Worm (Caenorhabditis elegans) whole organism, midembryonic: ENCODE data around the gene adal-1.
"Not testable (repeated sequence)": the region's sequence is repeated elsewhere in the genome, so short reads cannot be mapped to it uniquely, and the experiment has no call there.

Source experiments
- T22C8.4 ChIP-seq: fragments of 200-800 bp; sonication (Bioruptor generic); IDR thresholded peaks from 2 replicates; pipeline ENCODE4 v1.3.6; 2022; ENCODE audit warnings: missing genetic modification characterization, missing compliant biosample characterization
- flt-1 ChIP-seq: fragments of 200-800 bp; sonication (Bioruptor generic); IDR thresholded peaks from 2 replicates; pipeline ENCODE4 v1.3.6; 2022; ENCODE audit warnings: missing genetic modification characterization, missing compliant biosample characterization
- klf-2 ChIP-seq: fragments of 200-800 bp; sonication (Bioruptor generic); conservative IDR thresholded peaks from 2 replicates; pipeline ENCODE4 v1.3.6; 2022; ENCODE audit warnings: missing genetic modification reagents, missing genetic modification characterization, missing compliant biosample characterization
- med-1 ChIP-seq: sonication (generic microtip); optimal IDR thresholded peaks from 2 replicates; lab custom pipeline; 2017; ENCODE audit warnings: missing genetic modification characterization, mild to moderate bottlenecking, missing compliant biosample characterization, antibody characterized with exemption, missing genetic modification reagents; ENCODE audit not compliant: insufficient read depth
- tab-1 ChIP-seq: fragments of 200-800 bp; sonication (Bioruptor generic); IDR thresholded peaks from 2 replicates; pipeline ENCODE4 v1.3.6; 2022; ENCODE audit warnings: missing genetic modification characterization, missing compliant biosample characterization
- ztf-23 ChIP-seq: fragments of 200-800 bp; sonication (Bioruptor generic); IDR thresholded peaks from 2 replicates; pipeline ENCODE4 v1.3.6; 2022; ENCODE audit warnings: missing genetic modification reagents, missing genetic modification characterization, missing compliant biosample characterization
- ztf-29 ChIP-seq: fragments of 200-800 bp; sonication (Bioruptor generic); IDR thresholded peaks from 2 replicates; pipeline ENCODE4 v1.3.6; 2022; ENCODE audit warnings: missing genetic modification reagents, missing genetic modification characterization, missing compliant biosample characterization

- TF ChIP-seq ztf-29; med-1; flt-1; tab-1 (GFP tag; lab: Robert Waterston, UW); T22C8.4 (GFP tag; lab: Robert Waterston, UW); klf-2 (GFP tag; lab: Robert Waterston, UW); ztf-23 (GFP tag; lab: Robert Waterston, UW): not testable (repeated sequence)
Measured at ce11 chrII:6907657-6908056, 14.2 kb upstream of the adal-1 start, which contains the start of gene B0252.3.
